Worm (Caenorhabditis elegans) whole organism, L2 larva: ENCODE measurements around the gene F57E7.4.

Experiments used
- ama-1 ChIP-seq: fragments of 150-350 bp; optimal IDR thresholded peaks from 2 replicates; lab custom pipeline; 2018; ENCODE audit warnings: inconsistent platforms
- egl-27 ChIP-seq: sonication (generic microtip); optimal IDR thresholded peaks from 3 replicates; lab custom pipeline; 2017; ENCODE audit warnings: missing biosample characterization, missing genetic modification reagents, missing genetic modification characterization
- fos-1 ChIP-seq: fragments of 150-350 bp; optimal IDR thresholded peaks from 2 replicates; lab custom pipeline; 2014; ENCODE audit warnings: missing biosample characterization, missing genetic modification characterization
- lin-13 ChIP-seq: fragments of 150-350 bp; optimal IDR thresholded peaks from 2 replicates; lab custom pipeline; 2014; ENCODE audit warnings: missing biosample characterization, missing genetic modification reagents, missing genetic modification characterization
- nhr-12 ChIP-seq: fragments of 150-350 bp; optimal IDR thresholded peaks from 2 replicates; lab custom pipeline; 2014; ENCODE audit warnings: missing biosample characterization, missing genetic modification characterization
- nhr-237 ChIP-seq: fragments of 150-350 bp; optimal IDR thresholded peaks from 2 replicates; lab custom pipeline; 2014; ENCODE audit warnings: missing biosample characterization, missing genetic modification characterization
- sma-9 ChIP-seq, 2 experiments: fragments of 150-350 bp in 1 of 2; sonication (generic microtip) in 1 of 2; optimal IDR thresholded peaks; 2 replicates each; lab custom pipeline; 2014 to 2016; ENCODE audit warnings: missing genetic modification characterization in 2 of 2, mild to moderate bottlenecking in 1 of 2, missing biosample characterization in 1 of 2, missing compliant biosample characterization in 1 of 2, missing genetic modification reagents in 1 of 2, moderate library complexity in 1 of 2
- unc-39 ChIP-seq: fragments of 150-350 bp; optimal IDR thresholded peaks from 2 replicates; lab custom pipeline; 2014; ENCODE audit warnings: missing biosample characterization, missing genetic modification characterization
- ztf-11 ChIP-seq: sonication (generic microtip); optimal IDR thresholded peaks from 2 replicates; lab custom pipeline; 2017; ENCODE audit warnings: missing biosample characterization, missing genetic modification characterization

- TF ChIP-seq ama-1 (no peak), unc-39 (tag; lab: Kevin White, UChicago) (no peak), nhr-12 (tag; lab: Kevin White, UChicago) (no peak), fos-1 (tag; lab: Kevin White, UChicago) (no peak), egl-27 (tag; lab: Kevin White, UChicago) (no peak), ztf-11 (tag; lab: Kevin White, UChicago) (no peak), sma-9 (GFP tag; optimal IDR thresholded peaks at IDR 0.05; lab: Kevin White, UChicago) (no peak), sma-9 (tag; optimal IDR thresholded peaks at IDR 0.05; lab: Kevin White, UChicago) (no peak), lin-13 (no peak), nhr-237 (tag; lab: Kevin White, UChicago) (no peak)
These were observed 43.3 kb downstream of the F57E7.4 start, which contains the start of gene F26D2.15 for ce11 chrV:16437546-16437945.
